Fruit fly (Drosophila melanogaster): ENCODE results near the gene CG10026.

Gene CG10026

DNA sequence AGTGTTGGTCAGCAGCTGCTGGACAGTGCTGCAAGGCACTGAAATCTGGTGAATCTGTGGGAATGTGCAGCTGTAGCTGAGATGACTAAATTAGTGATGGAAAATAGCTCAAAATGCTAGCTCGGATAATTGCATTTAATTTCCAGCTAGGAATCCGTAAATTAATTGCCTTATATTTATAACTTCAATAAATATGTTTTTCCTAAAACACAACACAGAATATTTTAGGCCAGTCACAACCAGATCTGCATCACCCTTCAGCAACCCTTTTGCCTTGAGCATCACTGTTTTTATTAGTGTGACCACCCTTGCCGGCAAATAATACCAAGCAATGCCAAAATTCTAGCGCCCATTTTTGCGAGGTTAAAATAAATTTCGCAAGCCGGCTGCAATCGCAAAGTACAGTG lies 9.3 kb upstream of the CG10026 start, which contains the start of gene Hs2st (continued):
- TF ChIP-seq CG7368 (GFP tag; optimal IDR thresholded peaks at IDR 0.05): peak; percentile 83
- peak; percentile 96 for TF ChIP-seq OdsH (GFP tag; optimal IDR thresholded peaks at IDR 0.05)
- TF ChIP-seq CG10631 (GFP tag; optimal IDR thresholded peaks at IDR 0.05): peak; percentile 95
- TF ChIP-seq ss (GFP tag; optimal IDR thresholded peaks at IDR 0.05): peak; percentile 67 to 84
- peak; percentile 93 for TF ChIP-seq Met (GFP tag; optimal IDR thresholded peaks at IDR 0.05)
- TF ChIP-seq CG10669 (GFP tag; optimal IDR thresholded peaks at IDR 0.05): peak; percentile 81
- TF ChIP-seq Eip93F (GFP tag; optimal IDR thresholded peaks at IDR 0.05): peak; percentile 79
- peak; percentile 77 for TF ChIP-seq CG1621 (tag; optimal IDR thresholded peaks at IDR 0.05)
- peak; percentile 95 for TF ChIP-seq Hr4 (GFP tag; optimal IDR thresholded peaks at IDR 0.05)
- TF ChIP-seq CG31627 (GFP tag; optimal IDR thresholded peaks at IDR 0.05): peak; percentile 98
- TF ChIP-seq Sox14 (GFP tag; optimal IDR thresholded peaks at IDR 0.05): peak; percentile 93
- TF ChIP-seq Ets21C (GFP tag; optimal IDR thresholded peaks at IDR 0.05): peak; percentile 95
- TF ChIP-seq cyc (GFP tag; optimal IDR thresholded peaks at IDR 0.05): peak; percentile 96
- peak; percentile 72 for TF ChIP-seq spab (GFP tag; optimal IDR thresholded peaks at IDR 0.05)
- TF ChIP-seq vri (GFP tag; optimal IDR thresholded peaks at IDR 0.05): no peak

DNA sequence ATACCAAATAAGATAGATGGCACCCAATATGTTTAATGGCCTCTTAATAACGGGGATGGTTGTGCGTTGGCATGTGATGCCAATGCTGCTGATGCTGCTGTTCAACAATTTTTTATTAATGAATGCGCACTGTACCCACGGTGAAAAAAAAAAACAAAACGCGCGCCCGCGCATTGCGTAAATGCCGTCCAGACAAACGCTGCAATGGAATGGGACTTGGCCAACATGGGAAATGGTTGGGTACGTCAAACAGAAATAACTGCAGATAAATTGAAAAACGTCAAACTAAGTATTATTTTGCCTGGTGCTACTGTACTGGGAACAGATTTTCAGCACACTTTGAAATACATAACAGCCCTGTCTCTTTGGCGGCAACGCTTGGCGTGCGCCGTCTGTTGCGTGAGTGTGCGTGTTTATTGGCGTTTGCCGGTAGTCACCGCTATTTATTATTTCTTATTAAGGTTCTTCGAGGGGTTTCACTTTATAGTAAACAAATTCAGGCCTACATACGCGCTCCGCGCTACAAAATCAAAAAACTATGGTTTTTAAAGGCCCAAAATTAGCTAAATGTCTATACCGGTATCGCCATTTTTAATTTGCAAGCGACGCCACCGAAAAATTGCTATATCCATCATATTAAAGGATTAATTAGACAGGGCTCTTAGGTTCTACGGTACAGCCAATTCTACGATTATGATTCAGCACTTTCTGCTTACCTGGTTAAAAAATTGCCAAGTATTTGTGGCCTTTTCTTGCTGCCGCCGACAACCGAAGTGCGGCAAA lies 1.3 kb upstream of the CG10026 start:
- TF ChIP-seq CG6854 (GFP tag; optimal IDR thresholded peaks at IDR 0.05): no peak
- TF ChIP-seq CG3919 (GFP tag; optimal IDR thresholded peaks at IDR 0.05): peak; percentile 35
- TF ChIP-seq Lpt (GFP tag; optimal IDR thresholded peaks at IDR 0.05): peak; percentile 9
- TF ChIP-seq dac (GFP tag; optimal IDR thresholded peaks at IDR 0.05): peak; percentile 29
- peak; percentile 30 for TF ChIP-seq Smox (GFP tag; optimal IDR thresholded peaks at IDR 0.05)
- peak; percentile 17 for TF ChIP-seq Hr39 (GFP tag; optimal IDR thresholded peaks at IDR 0.05)
- TF ChIP-seq CG6792 (GFP tag; optimal IDR thresholded peaks at IDR 0.05): peak; percentile 28
- TF ChIP-seq CG9139 (GFP tag; optimal IDR thresholded peaks at IDR 0.05): no peak
- TF ChIP-seq Ets96B (tag; optimal IDR thresholded peaks at IDR 0.05): no peak
- peak; percentile 39 for TF ChIP-seq CG6276 (GFP tag; optimal IDR thresholded peaks at IDR 0.05)
- no peak for TF ChIP-seq Eip93F (GFP tag; optimal IDR thresholded peaks at IDR 0.05)
- peak in 1 of 2 experiments; percentile 3 for TF ChIP-seq salr (GFP tag; optimal IDR thresholded peaks at IDR 0.05)
- TF ChIP-seq svp (GFP tag): peak; percentile 54
- peak; percentile 39 for TF ChIP-seq lz (GFP tag; optimal IDR thresholded peaks at IDR 0.05)
- TF ChIP-seq acj6 (GFP tag; optimal IDR thresholded peaks at IDR 0.05): peak; percentile 22
- TF ChIP-seq Gug (GFP tag; IDR thresholded peaks at IDR 0.05): no peak
- TF ChIP-seq CG32006 (GFP tag; optimal IDR thresholded peaks at IDR 0.05): peak; percentile 58
- peak; percentile 37 for TF ChIP-seq CG31627 (GFP tag; optimal IDR thresholded peaks at IDR 0.05)
- TF ChIP-seq CG10669 (GFP tag; optimal IDR thresholded peaks at IDR 0.05): no peak
- TF ChIP-seq Eip78C (GFP tag): peak; percentile 80
- TF ChIP-seq eg (GFP tag; IDR thresholded peaks at IDR 0.05): peak; percentile 62; the same call in 2 of the 3 replicates
- TF ChIP-seq Hr4 (GFP tag; optimal IDR thresholded peaks at IDR 0.05): peak; percentile 69
- no peak for TF ChIP-seq Sox15 (GFP tag; optimal IDR thresholded peaks at IDR 0.05)
- no peak for TF ChIP-seq vri (GFP tag; optimal IDR thresholded peaks at IDR 0.05)
- no peak for TF ChIP-seq Ets21C (GFP tag; optimal IDR thresholded peaks at IDR 0.05)
- TF ChIP-seq dsx (GFP tag; optimal IDR thresholded peaks at IDR 0.05; ENCODE audit: poor library complexity, severe bottlenecking): no peak
- TF ChIP-seq fd59A (GFP tag; optimal IDR thresholded peaks at IDR 0.05): no peak
- peak; percentile 10 for TF ChIP-seq CG34406 (GFP tag; optimal IDR thresholded peaks at IDR 0.05)
- peak; percentile 37 for TF ChIP-seq CG10631 (GFP tag; optimal IDR thresholded peaks at IDR 0.05)
- TF ChIP-seq net (GFP tag; optimal IDR thresholded peaks at IDR 0.05): peak; percentile 27
- peak; percentile 59 for TF ChIP-seq CG15336 (GFP tag; IDR thresholded peaks at IDR 0.05)
- peak; percentile 41 for TF ChIP-seq pdm3 (GFP tag; optimal IDR thresholded peaks at IDR 0.05)
- TF ChIP-seq CG11294 (GFP tag; IDR thresholded peaks at IDR 0.05): peak; percentile 18; the same call in 1 of the 2 replicates
- TF ChIP-seq topi (GFP tag; optimal IDR thresholded peaks at IDR 0.05): peak; percentile 13
- TF ChIP-seq Sox14 (GFP tag; optimal IDR thresholded peaks at IDR 0.05): peak; percentile 40
- TF ChIP-seq CG6808 (GFP tag; optimal IDR thresholded peaks at IDR 0.05): peak; percentile 38
- no peak for TF ChIP-seq spab (GFP tag; optimal IDR thresholded peaks at IDR 0.05)
- peak; percentile 22 for TF ChIP-seq esn (GFP tag; optimal IDR thresholded peaks at IDR 0.05)
- peak; percentile 13 for TF ChIP-seq cyc (GFP tag; optimal IDR thresholded peaks at IDR 0.05)
- peak; percentile 43 for TF ChIP-seq OdsH (GFP tag; optimal IDR thresholded peaks at IDR 0.05)
- TF ChIP-seq Eip75B (GFP tag; optimal IDR thresholded peaks at IDR 0.05): peak; percentile 45
- TF ChIP-seq ss (GFP tag; optimal IDR thresholded peaks at IDR 0.05): peak in 1 of 2 experiments; percentile 24
- no peak for TF ChIP-seq CG4318 (GFP tag; optimal IDR thresholded peaks at IDR 0.05)
